Fruit fly (Drosophila melanogaster) whole organism, embryonic: ENCODE results near the gene Bet1.

Source experiments
- Adf1 ChIP-seq: fragments of 200-800 bp; sonication (Bioruptor generic); IDR thresholded peaks from 2 replicates; pipeline ENCODE4 v1.3.6; 2022; ENCODE audit warnings: missing biosample characterization, missing genetic modification characterization
- Asciz ChIP-seq: fragments of 200-800 bp; sonication (Bioruptor generic); optimal IDR thresholded peaks from 2 replicates; lab custom pipeline; 2017; ENCODE audit warnings: missing biosample characterization, mild to moderate bottlenecking, missing genetic modification characterization, missing genetic modification reagents
- CG10366 ChIP-seq: fragments of 200-800 bp; sonication (Bioruptor generic); IDR thresholded peaks from 2 replicates; pipeline ENCODE4 v1.3.6; 2022; ENCODE audit warnings: missing biosample characterization, missing genetic modification characterization
- CG10543 ChIP-seq: fragments of 200-800 bp; sonication (Bioruptor generic); optimal IDR thresholded peaks from 3 replicates; lab custom pipeline; 2017; ENCODE audit warnings: missing biosample characterization, mild to moderate bottlenecking, missing genetic modification characterization, moderate library complexity
- CG10565 ChIP-seq: fragments of 200-800 bp; sonication (Bioruptor generic); optimal IDR thresholded peaks from 3 replicates; lab custom pipeline; 2016; ENCODE audit warnings: missing biosample characterization, mild to moderate bottlenecking, missing genetic modification characterization
- CG11504 ChIP-seq: fragments of 200-800 bp; sonication (Bioruptor generic); optimal IDR thresholded peaks from 3 replicates; lab custom pipeline; 2019; ENCODE audit warnings: missing biosample characterization, mild to moderate bottlenecking, missing genetic modification characterization, moderate library complexity
- CG12942 ChIP-seq: fragments of 200-800 bp; sonication (Bioruptor generic); optimal IDR thresholded peaks from 3 replicates; lab custom pipeline; 2016; ENCODE audit warnings: missing biosample characterization, missing genetic modification characterization
- CG13424 ChIP-seq: fragments of 200-800 bp; sonication (Bioruptor generic); optimal IDR thresholded peaks from 2 replicates; lab custom pipeline; 2019; ENCODE audit warnings: missing biosample characterization, mild to moderate bottlenecking, missing genetic modification characterization, moderate library complexity
- CG13775 ChIP-seq: fragments of 200-800 bp; sonication (Bioruptor generic); optimal IDR thresholded peaks from 3 replicates; lab custom pipeline; 2017; ENCODE audit warnings: missing biosample characterization, mild to moderate bottlenecking, missing genetic modification characterization
- CG16863 ChIP-seq: fragments of 200-800 bp; sonication (Bioruptor generic); optimal IDR thresholded peaks from 3 replicates; lab custom pipeline; 2016; ENCODE audit warnings: missing biosample characterization, missing genetic modification characterization
- CG17385 ChIP-seq: fragments of 200-800 bp; sonication (Bioruptor generic); optimal IDR thresholded peaks from 3 replicates; lab custom pipeline; 2018; ENCODE audit warnings: missing biosample characterization, mild to moderate bottlenecking, missing genetic modification characterization
- CG18262 ChIP-seq: fragments of 200-800 bp; optimal IDR thresholded peaks from 3 replicates; lab custom pipeline; 2019; ENCODE audit warnings: missing biosample characterization, mild to moderate bottlenecking, missing genetic modification characterization, moderate library complexity
- CG32767 ChIP-seq: fragments of 200-800 bp; sonication (Bioruptor generic); IDR thresholded peaks from 2 replicates; pipeline ENCODE4 v1.3.6; 2022; ENCODE audit warnings: missing biosample characterization, missing genetic modification characterization
- CG4424 ChIP-seq: fragments of 200-800 bp; sonication (Bioruptor generic); optimal IDR thresholded peaks from 3 replicates; lab custom pipeline; 2016; ENCODE audit warnings: missing biosample characterization, missing genetic modification characterization
- CG6683 ChIP-seq: fragments of 200-800 bp; sonication (Bioruptor generic); optimal IDR thresholded peaks from 2 replicates; lab custom pipeline; 2017; ENCODE audit warnings: missing biosample characterization, mild to moderate bottlenecking, missing genetic modification characterization, missing genetic modification reagents
- CG6689 ChIP-seq: fragments of 200-800 bp; sonication (Bioruptor generic); IDR thresholded peaks from 2 replicates; pipeline ENCODE4 v1.3.6; 2022; ENCODE audit warnings: missing biosample characterization, missing genetic modification characterization
- CG6765 ChIP-seq: fragments of 200-800 bp; sonication (Bioruptor generic); optimal IDR thresholded peaks from 3 replicates; lab custom pipeline; 2017; ENCODE audit warnings: missing biosample characterization, mild to moderate bottlenecking, missing genetic modification characterization
- CG9215 ChIP-seq: fragments of 200-800 bp; sonication (Bioruptor generic); IDR thresholded peaks from 2 replicates; pipeline ENCODE4 v1.3.6; 2022; ENCODE audit warnings: missing biosample characterization, missing genetic modification characterization
- CkIIα-i1 ChIP-seq: fragments of 200-800 bp; sonication (Bioruptor generic); IDR thresholded peaks from 2 replicates; pipeline ENCODE4 v1.3.6; 2022; ENCODE audit warnings: missing biosample characterization, missing genetic modification characterization
- E2f2 ChIP-seq: fragments of 200-800 bp; sonication (Bioruptor generic); IDR thresholded peaks from 2 replicates; pipeline ENCODE4 v1.3.6; 2022; ENCODE audit warnings: missing biosample characterization, missing genetic modification characterization
- Eip74EF ChIP-seq, 2 experiments: fragments of 200-800 bp in 1 of 2; fragments of >200 bp in 1 of 2; sonication (Bioruptor generic) in 1 of 2; optimal IDR thresholded peaks; 2 replicates each; lab custom pipeline; 2017 to 2019; ENCODE audit warnings: missing biosample characterization in 2 of 2, missing genetic modification characterization in 2 of 2, mild to moderate bottlenecking in 1 of 2, moderate library complexity in 1 of 2
- Elba2 ChIP-seq: fragments of 200-800 bp; sonication (Bioruptor generic); optimal IDR thresholded peaks from 3 replicates; lab custom pipeline; 2016; ENCODE audit warnings: missing biosample characterization, missing genetic modification characterization
- GATAe ChIP-seq: fragments of 200-800 bp; sonication (Bioruptor generic); conservative IDR thresholded peaks from 2 replicates; pipeline ENCODE4 v1.3.6; 2022; ENCODE audit warnings: missing biosample characterization, missing genetic modification characterization
- NfI ChIP-seq: fragments of 200-800 bp; sonication (Bioruptor generic); optimal IDR thresholded peaks from 3 replicates; lab custom pipeline; 2018; ENCODE audit warnings: missing biosample characterization, mild to moderate bottlenecking, missing genetic modification characterization, moderate library complexity
- Sin3A ChIP-seq: fragments of >200 bp; optimal IDR thresholded peaks from 2 replicates; lab custom pipeline; 2018
- Sox100B ChIP-seq: fragments of 200-800 bp; sonication (Bioruptor generic); optimal IDR thresholded peaks from 3 replicates; lab custom pipeline; 2018; ENCODE audit warnings: missing biosample characterization, mild to moderate bottlenecking, missing genetic modification characterization
- Spps ChIP-seq: fragments of 200-800 bp; sonication (Bioruptor generic); optimal IDR thresholded peaks from 2 replicates; lab custom pipeline; 2018; ENCODE audit warnings: missing biosample characterization, mild to moderate bottlenecking, missing genetic modification characterization
- Sry-β ChIP-seq: fragments of 200-800 bp; sonication (Bioruptor generic); optimal IDR thresholded peaks from 2 replicates; lab custom pipeline; 2018; ENCODE audit warnings: missing biosample characterization, mild to moderate bottlenecking, missing genetic modification characterization, moderate library complexity
- TFAM ChIP-seq: fragments of 200-800 bp; sonication (Bioruptor generic); optimal IDR thresholded peaks from 2 replicates; lab custom pipeline; 2017; ENCODE audit warnings: missing biosample characterization, missing genetic modification characterization, inconsistent platforms
- Taf1 ChIP-seq: fragments of 200-800 bp; sonication (Bioruptor generic); IDR thresholded peaks from 2 replicates; pipeline ENCODE4 v1.3.6; 2022; ENCODE audit warnings: missing biosample characterization, missing genetic modification characterization
- Xbp1 ChIP-seq: fragments of 200-800 bp; sonication (Bioruptor generic); optimal IDR thresholded peaks from 3 replicates; lab custom pipeline; 2016; ENCODE audit warnings: missing biosample characterization, mild to moderate bottlenecking, missing genetic modification characterization
- ab ChIP-seq: fragments of 200-800 bp; sonication (Bioruptor generic); optimal IDR thresholded peaks from 2 replicates; lab custom pipeline; 2016; ENCODE audit warnings: missing biosample characterization, missing genetic modification characterization
- ash1 ChIP-seq: fragments of 200-800 bp; sonication (Bioruptor generic); optimal IDR thresholded peaks from 2 replicates; lab custom pipeline; 2018; ENCODE audit warnings: missing biosample characterization, mild to moderate bottlenecking, missing genetic modification characterization
- cg ChIP-seq: fragments of 200-800 bp; sonication (Bioruptor generic); optimal IDR thresholded peaks from 3 replicates; lab custom pipeline; 2019; ENCODE audit warnings: missing biosample characterization, mild to moderate bottlenecking, missing genetic modification characterization, moderate library complexity
- dmrt11E ChIP-seq: fragments of 200-800 bp; sonication (Bioruptor generic); optimal IDR thresholded peaks from 3 replicates; lab custom pipeline; 2018; ENCODE audit warnings: missing biosample characterization, mild to moderate bottlenecking, missing genetic modification characterization, moderate library complexity
- ems ChIP-seq: fragments of 200-800 bp; sonication (Bioruptor generic); optimal IDR thresholded peaks from 3 replicates; lab custom pipeline; 2016; ENCODE audit warnings: missing biosample characterization, missing genetic modification characterization
- fd102C ChIP-seq: fragments of 200-800 bp; sonication (Bioruptor generic); optimal IDR thresholded peaks from 2 replicates; lab custom pipeline; 2018; ENCODE audit warnings: missing biosample characterization, mild to moderate bottlenecking, missing genetic modification characterization, moderate library complexity
- gcm2 ChIP-seq: fragments of 200-800 bp; sonication (Bioruptor generic); optimal IDR thresholded peaks from 2 replicates; lab custom pipeline; 2016; ENCODE audit warnings: missing biosample characterization, missing genetic modification characterization
- gro ChIP-seq: fragments of 200-800 bp; sonication (Bioruptor generic); optimal IDR thresholded peaks from 2 replicates; lab custom pipeline; 2016; ENCODE audit warnings: missing biosample characterization, missing genetic modification characterization
- gsb-n ChIP-seq: fragments of 200-800 bp; sonication (Bioruptor generic); optimal IDR thresholded peaks from 3 replicates; lab custom pipeline; 2018; ENCODE audit warnings: missing biosample characterization, mild to moderate bottlenecking, missing genetic modification characterization
- ham ChIP-seq: fragments of 200-800 bp; sonication (Bioruptor generic); IDR thresholded peaks from 2 replicates; pipeline ENCODE4 v1.3.6; 2022; ENCODE audit warnings: missing biosample characterization, missing genetic modification characterization
- jing ChIP-seq: fragments of 200-800 bp; sonication (Bioruptor generic); optimal IDR thresholded peaks from 2 replicates; lab custom pipeline; 2018; ENCODE audit warnings: missing biosample characterization, mild to moderate bottlenecking, missing genetic modification characterization
- klu ChIP-seq: fragments of 200-800 bp; sonication (Bioruptor generic); IDR thresholded peaks from 2 replicates; pipeline ENCODE4 v1.3.6; 2022; ENCODE audit warnings: missing biosample characterization, missing genetic modification characterization
- lmd ChIP-seq: fragments of 200-800 bp; sonication (Bioruptor generic); IDR thresholded peaks from 2 replicates; pipeline ENCODE4 v1.3.6; 2022; ENCODE audit warnings: missing biosample characterization, missing genetic modification characterization
- odd ChIP-seq: fragments of 200-800 bp; sonication (Bioruptor generic); optimal IDR thresholded peaks from 2 replicates; lab custom pipeline; 2017; ENCODE audit warnings: missing biosample characterization, mild to moderate bottlenecking, missing genetic modification characterization
- prd ChIP-seq, 3 experiments: fragments of >200 bp in 2 of 3; fragments of 200-800 bp in 1 of 3; sonication (Bioruptor generic) in 1 of 3; optimal IDR thresholded peaks in 2 of 3; IDR thresholded peaks in 1 of 3; 2 replicates in 2 of 3; 3 replicates in 1 of 3; pipeline versions ENCODE4 v1.3.6 to Lab custom; 2017 to 2022; ENCODE audit warnings: missing biosample characterization in 1 of 3, missing genetic modification characterization in 1 of 3
- psq ChIP-seq: fragments of 200-800 bp; sonication (Bioruptor generic); optimal IDR thresholded peaks from 2 replicates; lab custom pipeline; 2017; ENCODE audit warnings: missing biosample characterization, missing genetic modification characterization
- rib ChIP-seq: fragments of 200-800 bp; sonication (Bioruptor generic); IDR thresholded peaks from 2 replicates; pipeline ENCODE4 v1.3.6; 2022; ENCODE audit warnings: missing biosample characterization, missing genetic modification characterization
- tll ChIP-seq, 2 experiments: fragments of 200-800 bp in 1 of 2; fragments of >200 bp in 1 of 2; sonication (Bioruptor generic) in 1 of 2; optimal IDR thresholded peaks; 2 replicates each; lab custom pipeline; 2017 to 2019; ENCODE audit warnings: missing biosample characterization in 2 of 2, missing genetic modification characterization in 2 of 2, mild to moderate bottlenecking in 1 of 2, moderate library complexity in 1 of 2
- trem ChIP-seq: fragments of 200-800 bp; optimal IDR thresholded peaks from 3 replicates; lab custom pipeline; 2019; ENCODE audit warnings: missing biosample characterization, mild to moderate bottlenecking, missing genetic modification characterization, moderate library complexity
- zfh2 ChIP-seq: fragments of 200-800 bp; sonication (Bioruptor generic); optimal IDR thresholded peaks from 2 replicates; lab custom pipeline; 2016; ENCODE audit warnings: missing biosample characterization, missing genetic modification characterization

Gene Bet1

dm6 chr3L:19216377-19216776, 44.8 kb upstream of the Bet1 start (continued):
- TF ChIP-seq Xbp1 (GFP tag; lab: Kevin White, UChicago) (peak; percentile 35), CG4424 (peak; percentile 41), CG18262 (peak; percentile 41), rib (GFP tag; lab: Robert Waterston, UW) (no peak), CG17385 (GFP tag; lab: Kevin White, UChicago) (peak; percentile 35), CG12942 (GFP tag; lab: Kevin White, UChicago) (no peak), CG32767 (GFP tag; lab: Robert Waterston, UW) (no peak), zfh2 (no peak), CG6683 (GFP tag; lab: Kevin White, UChicago) (no peak), CG9215 (no peak), GATAe (GFP tag; lab: Robert Waterston, UW) (no peak), ems (GFP tag; lab: Kevin White, UChicago) (no peak), psq (GFP tag; lab: Kevin White, UChicago) (no peak), CG16863 (GFP tag; lab: Kevin White, UChicago) (no peak), Sin3A (lab: Kevin White, UChicago) (no peak), CG6765 (GFP tag; lab: Kevin White, UChicago) (no peak), CG11504 (tag; lab: Kevin White, UChicago) (peak; percentile 69), cg (GFP tag; lab: Kevin White, UChicago) (no peak), fd102C (no peak), dmrt11E (tag; lab: Kevin White, UChicago) (no peak), CkIIα-i1 (GFP tag; lab: Robert Waterston, UW) (no peak), gsb-n (tag; lab: Kevin White, UChicago) (no peak), NfI (peak; percentile 11), odd (GFP tag; lab: Kevin White, UChicago) (no peak), Sry-β (GFP tag; lab: Kevin White, UChicago) (no peak), Spps (tag; lab: Kevin White, UChicago) (no peak), gro (no peak), prd (optimal IDR thresholded peaks at IDR 0.05; lab: Kevin White, UChicago) (no peak), prd (GFP tag; IDR thresholded peaks at IDR 0.05; lab: Robert Waterston, UW) (peak; percentile 56; the same call in 1 of the 3 replicates), klu (GFP tag; lab: Robert Waterston, UW) (no peak), Taf1 (GFP tag; lab: Robert Waterston, UW) (no peak), TFAM (GFP tag; lab: Kevin White, UChicago) (no peak), trem (tag; lab: Kevin White, UChicago) (no peak), CG6689 (GFP tag; lab: Robert Waterston, UW) (no peak), ab (GFP tag; lab: Kevin White, UChicago) (no peak), Sox100B (GFP tag; lab: Kevin White, UChicago) (peak; percentile 34), Elba2 (GFP tag; lab: Kevin White, UChicago) (no peak), CG10565 (no peak), CG10543 (GFP tag; lab: Kevin White, UChicago) (no peak), CG13424 (tag; lab: Kevin White, UChicago) (peak; percentile 55), Adf1 (no peak), Eip74EF (GFP tag; optimal IDR thresholded peaks at IDR 0.05; lab: Kevin White, UChicago) (no peak), ash1 (GFP tag; lab: Kevin White, UChicago) (no peak), jing (GFP tag; lab: Kevin White, UChicago) (no peak), ham (GFP tag; lab: Robert Waterston, UW) (no peak), gcm2 (no peak), CG10366 (no peak), tll (GFP tag; optimal IDR thresholded peaks at IDR 0.05; lab: Kevin White, UChicago) (no peak), Asciz (peak; percentile 30), lmd (GFP tag; lab: Robert Waterston, UW) (peak; percentile 52), E2f2 (GFP tag; lab: Robert Waterston, UW) (peak; percentile 12; the same call in 1 of the 2 replicates), CG13775 (GFP tag; lab: Kevin White, UChicago) (no peak)
